Worm (Caenorhabditis elegans) whole organism, young adult: ENCODE data around the gene unc-44.

Source experiments
- F10E7.11 ChIP-seq: sonication (generic microtip); optimal IDR thresholded peaks from 2 replicates; lab custom pipeline; 2017; ENCODE audit warnings: mild to moderate bottlenecking, missing genetic modification characterization, moderate library complexity, missing compliant biosample characterization
- F23B12.7 ChIP-seq: sonication (generic microtip); optimal IDR thresholded peaks from 2 replicates; lab custom pipeline; 2017; ENCODE audit warnings: missing genetic modification characterization, mild to moderate bottlenecking, missing compliant biosample characterization, antibody characterized with exemption, moderate library complexity; ENCODE audit not compliant: insufficient read depth
- F49E8.2 ChIP-seq: sonication (generic microtip); optimal IDR thresholded peaks from 3 replicates; lab custom pipeline; 2017; ENCODE audit warnings: missing genetic modification characterization, mild to moderate bottlenecking, missing compliant biosample characterization, antibody characterized with exemption, moderate library complexity; ENCODE audit not compliant: insufficient read depth
- K11D2.4 ChIP-seq: fragments of 200-800 bp; sonication (Bioruptor generic); IDR thresholded peaks from 2 replicates; pipeline ENCODE4 v1.3.6; 2022; ENCODE audit warnings: missing genetic modification reagents, missing genetic modification characterization, missing compliant biosample characterization
- T26A5.8 ChIP-seq: sonication (generic microtip); optimal IDR thresholded peaks from 2 replicates; lab custom pipeline; 2016; ENCODE audit warnings: missing genetic modification characterization, missing compliant biosample characterization
- Y53G8AR.9 ChIP-seq: fragments of 200-800 bp; sonication (Bioruptor generic); conservative IDR thresholded peaks from 2 replicates; pipeline ENCODE4 v1.3.6; 2022; ENCODE audit warnings: missing genetic modification reagents, missing genetic modification characterization, missing compliant biosample characterization
- Y67H2A.10 ChIP-seq: fragments of 200-800 bp; sonication (Bioruptor generic); conservative IDR thresholded peaks from 2 replicates; pipeline ENCODE4 v1.3.6; 2022; ENCODE audit warnings: missing genetic modification reagents, missing genetic modification characterization, missing compliant biosample characterization
- ZK185.1 ChIP-seq: sonication (generic microtip); optimal IDR thresholded peaks from 2 replicates; lab custom pipeline; 2016; ENCODE audit warnings: mild to moderate bottlenecking, missing genetic modification characterization, missing compliant biosample characterization; ENCODE audit not compliant: poor library complexity, severe bottlenecking
- aptf-3 ChIP-seq: fragments of 200-800 bp; sonication (Bioruptor generic); IDR thresholded peaks from 2 replicates; pipeline ENCODE4 v1.3.6; 2022; ENCODE audit warnings: missing genetic modification characterization, missing compliant biosample characterization
- atf-7 ChIP-seq: sonication (generic microtip); optimal IDR thresholded peaks from 2 replicates; lab custom pipeline; 2017; ENCODE audit warnings: mild to moderate bottlenecking, missing genetic modification characterization, missing compliant biosample characterization
- attf-3 ChIP-seq: fragments of 200-800 bp; sonication (Bioruptor generic); conservative IDR thresholded peaks from 2 replicates; pipeline ENCODE4 v1.3.6; 2022; ENCODE audit warnings: missing genetic modification reagents, missing genetic modification characterization, missing compliant biosample characterization
- ccch-3 ChIP-seq: fragments of 200-800 bp; sonication (Bioruptor generic); optimal IDR thresholded peaks from 2 replicates; lab custom pipeline; 2018; ENCODE audit warnings: mild to moderate bottlenecking, missing genetic modification characterization, missing compliant biosample characterization
- ceh-58 ChIP-seq: fragments of 200-800 bp; sonication (Bioruptor generic); IDR thresholded peaks from 2 replicates; pipeline ENCODE4 v1.3.6; 2022; ENCODE audit warnings: missing genetic modification characterization, missing compliant biosample characterization
- ceh-79 ChIP-seq: sonication (generic microtip); optimal IDR thresholded peaks from 2 replicates; lab custom pipeline; 2017; ENCODE audit warnings: mild to moderate bottlenecking, missing genetic modification characterization, missing compliant biosample characterization
- die-1 ChIP-seq: sonication (generic microtip); optimal IDR thresholded peaks from 2 replicates; lab custom pipeline; 2016; ENCODE audit warnings: missing genotype, mild to moderate bottlenecking, missing genetic modification characterization, missing compliant biosample characterization
- dox-1 ChIP-seq: fragments of 200-800 bp; sonication (Bioruptor generic); IDR thresholded peaks from 2 replicates; pipeline ENCODE4 v1.3.6; 2022; ENCODE audit warnings: missing genetic modification reagents, missing genetic modification characterization, missing compliant biosample characterization
- dpff-1 ChIP-seq: sonication (generic microtip); optimal IDR thresholded peaks from 2 replicates; lab custom pipeline; 2017; ENCODE audit warnings: mild to moderate bottlenecking, missing genetic modification characterization, missing compliant biosample characterization
- egl-44 ChIP-seq: fragments of 200-800 bp; sonication (Bioruptor generic); IDR thresholded peaks from 2 replicates; pipeline ENCODE4 v1.3.6; 2022; ENCODE audit warnings: missing genetic modification reagents, missing genetic modification characterization, missing compliant biosample characterization
- egrh-3 ChIP-seq: fragments of 200-800 bp; sonication (Bioruptor generic); IDR thresholded peaks from 2 replicates; pipeline ENCODE4 v1.3.6; 2022; ENCODE audit warnings: missing genetic modification reagents, missing genetic modification characterization, missing compliant biosample characterization
- ets-4 ChIP-seq: fragments of 200-800 bp; sonication (Bioruptor generic); optimal IDR thresholded peaks from 2 replicates; lab custom pipeline; 2018; ENCODE audit warnings: mild to moderate bottlenecking, missing genetic modification characterization, missing compliant biosample characterization
- gei-17 ChIP-seq: fragments of 200-800 bp; sonication (Bioruptor generic); optimal IDR thresholded peaks from 2 replicates; lab custom pipeline; 2018; ENCODE audit warnings: mild to moderate bottlenecking, missing genetic modification characterization, missing compliant biosample characterization
- him-1 ChIP-seq: sonication (generic microtip); optimal IDR thresholded peaks from 2 replicates; lab custom pipeline; 2016; ENCODE audit warnings: missing genotype, missing genetic modification reagents, missing genetic modification characterization, missing compliant biosample characterization
- hlh-12 ChIP-seq: sonication (generic microtip); optimal IDR thresholded peaks from 2 replicates; lab custom pipeline; 2016; ENCODE audit warnings: missing genetic modification characterization, missing compliant biosample characterization
- hmg-20 ChIP-seq: fragments of 200-800 bp; sonication (Bioruptor generic); IDR thresholded peaks from 2 replicates; pipeline ENCODE4 v1.3.6; 2022; ENCODE audit warnings: missing genetic modification reagents, missing genetic modification characterization, missing compliant biosample characterization
- hsf-1 ChIP-seq: fragments of 200-800 bp; sonication (Bioruptor generic); IDR thresholded peaks from 2 replicates; pipeline ENCODE4 v1.3.6; 2022; ENCODE audit warnings: missing genetic modification reagents, missing genetic modification characterization, missing compliant biosample characterization
- lin-54 ChIP-seq: fragments of 200-800 bp; sonication (Bioruptor generic); optimal IDR thresholded peaks from 2 replicates; lab custom pipeline; 2018; ENCODE audit warnings: mild to moderate bottlenecking, missing genetic modification characterization, missing compliant biosample characterization
- lsy-27 ChIP-seq: sonication (generic microtip); optimal IDR thresholded peaks from 2 replicates; lab custom pipeline; 2017; ENCODE audit warnings: missing genetic modification characterization, mild to moderate bottlenecking, missing compliant biosample characterization, antibody characterized with exemption, missing genotype, borderline replicate concordance; ENCODE audit not compliant: insufficient read depth
- madf-3 ChIP-seq: fragments of 200-800 bp; sonication (Bioruptor generic); IDR thresholded peaks from 2 replicates; pipeline ENCODE4 v1.3.6; 2022; ENCODE audit warnings: missing genetic modification reagents, missing genetic modification characterization, missing compliant biosample characterization
- mcd-1 ChIP-seq: fragments of 200-800 bp; sonication (Bioruptor generic); IDR thresholded peaks from 2 replicates; pipeline ENCODE4 v1.3.6; 2022; ENCODE audit warnings: missing genetic modification reagents, missing genetic modification characterization, missing compliant biosample characterization
- mes-4 ChIP-seq: sonication (generic microtip); optimal IDR thresholded peaks from 2 replicates; lab custom pipeline; 2016; ENCODE audit warnings: missing genotype, missing genetic modification characterization, missing compliant biosample characterization
- nhr-120 ChIP-seq: fragments of 200-800 bp; sonication (Bioruptor generic); IDR thresholded peaks from 2 replicates; pipeline ENCODE4 v1.3.6; 2022; ENCODE audit warnings: missing genetic modification characterization, missing compliant biosample characterization
- nhr-179 ChIP-seq: sonication (generic microtip); optimal IDR thresholded peaks from 2 replicates; lab custom pipeline; 2016; ENCODE audit warnings: mild to moderate bottlenecking, missing genetic modification characterization, missing compliant biosample characterization
- nhr-27 ChIP-seq: fragments of 200-800 bp; sonication (Bioruptor generic); optimal IDR thresholded peaks from 2 replicates; lab custom pipeline; 2018; ENCODE audit warnings: mild to moderate bottlenecking, missing genetic modification characterization, moderate library complexity, missing compliant biosample characterization
- nhr-90 ChIP-seq: sonication (generic microtip); optimal IDR thresholded peaks from 2 replicates; lab custom pipeline; 2016; ENCODE audit warnings: missing genotype, mild to moderate bottlenecking, missing genetic modification characterization, missing compliant biosample characterization
- tbp1 ChIP-seq: fragments of 200-800 bp; sonication (Bioruptor generic); optimal IDR thresholded peaks from 2 replicates; lab custom pipeline; 2018; ENCODE audit warnings: mild to moderate bottlenecking, missing genetic modification characterization, missing compliant biosample characterization
- tlf-1 ChIP-seq: fragments of 200-800 bp; sonication (Bioruptor generic); optimal IDR thresholded peaks from 2 replicates; lab custom pipeline; 2018; ENCODE audit warnings: mild to moderate bottlenecking, missing genetic modification characterization, missing compliant biosample characterization
- unc-130 ChIP-seq: sonication (generic microtip); optimal IDR thresholded peaks from 2 replicates; lab custom pipeline; 2016; ENCODE audit warnings: missing genetic modification reagents, missing genetic modification characterization, missing compliant biosample characterization
- unc-62 ChIP-seq: fragments of 150-350 bp; optimal IDR thresholded peaks from 2 replicates; lab custom pipeline; 2014; ENCODE audit warnings: missing biosample characterization, missing genetic modification reagents, missing genetic modification characterization
- xnd-1 ChIP-seq: sonication (generic microtip); optimal IDR thresholded peaks from 2 replicates; lab custom pipeline; 2016; ENCODE audit warnings: missing genotype, missing genetic modification reagents, missing genetic modification characterization, missing compliant biosample characterization
- zfh-2 ChIP-seq: fragments of 200-800 bp; sonication (Bioruptor generic); conservative IDR thresholded peaks from 2 replicates; pipeline ENCODE4 v1.3.6; 2022; ENCODE audit warnings: missing genetic modification reagents, missing genetic modification characterization, missing compliant biosample characterization
- ztf-22 ChIP-seq: fragments of 200-800 bp; sonication (Bioruptor generic); optimal IDR thresholded peaks from 2 replicates; lab custom pipeline; 2018; ENCODE audit warnings: mild to moderate bottlenecking, missing genetic modification characterization, moderate library complexity, missing compliant biosample characterization
- ztf-6 ChIP-seq: fragments of 200-800 bp; sonication (Bioruptor generic); IDR thresholded peaks from 2 replicates; pipeline ENCODE4 v1.3.6; 2022; ENCODE audit warnings: missing genetic modification reagents, missing genetic modification characterization, missing compliant biosample characterization

Gene unc-44

ce11 chrIV:5983191-5983590 lies 7.8 kb downstream of the unc-44 start:
- no peak for TF ChIP-seq mes-4 (tag; lab: Kevin White, UChicago)
- TF ChIP-seq tbp1 (GFP tag; lab: Kevin White, UChicago) = no peak
- TF ChIP-seq dox-1 = no peak
- no peak for TF ChIP-seq zfh-2 (GFP tag; lab: Robert Waterston, UW)
- no peak for TF ChIP-seq F49E8.2 (tag; lab: Kevin White, UChicago)
- no peak for TF ChIP-seq ZK185.1 (tag; lab: Kevin White, UChicago)
- TF ChIP-seq hsf-1 (GFP tag; lab: Robert Waterston, UW) = no peak
- no peak for TF ChIP-seq ztf-22 (GFP tag; lab: Kevin White, UChicago)
- no peak for TF ChIP-seq unc-62

ce11 chrIV:5985422-5985821 lies 10.1 kb downstream of the unc-44 start:
- TF ChIP-seq attf-3 (no peak), nhr-27 (tag; lab: Kevin White, UChicago) (no peak), nhr-90 (no peak), die-1 (no peak), egl-44 (GFP tag; lab: Robert Waterston, UW) (no peak), unc-130 (GFP tag; lab: Kevin White, UChicago) (no peak), atf-7 (no peak), nhr-179 (tag; lab: Kevin White, UChicago) (no peak), egrh-3 (GFP tag; lab: Robert Waterston, UW) (no peak), ztf-6 (no peak), F10E7.11 (tag; lab: Kevin White, UChicago) (no peak), ceh-58 (GFP tag; lab: Robert Waterston, UW) (no peak), zfh-2 (GFP tag; lab: Robert Waterston, UW) (no peak)

- TF ChIP-seq ets-4 (no peak), xnd-1 (no peak), zfh-2 (GFP tag; lab: Robert Waterston, UW) (peak; percentile 57), egrh-3 (GFP tag; lab: Robert Waterston, UW) (peak; percentile 46; the same call in 1 of the 2 replicates), Y53G8AR.9 (peak; percentile 53; the same call in 1 of the 2 replicates), madf-3 (0 out of 2 replicates have a peak, but pooled peaks have one; percentile 11), mcd-1 (GFP tag; lab: Robert Waterston, UW) (0 out of 2 replicates have a peak, but pooled peaks have one; percentile 7), nhr-120 (no peak)
These were observed 10.5 kb downstream of the unc-44 start for ce11 chrIV:5985823-5986222.

ce11 chrIV:5986829-5987228 lies 11.5 kb downstream of the unc-44 start:
- TF ChIP-seq him-1 (tag; lab: Kevin White, UChicago) = no peak
- TF ChIP-seq zfh-2 (GFP tag; lab: Robert Waterston, UW) = peak; percentile 61

ce11 chrIV:5990503-5990902 lies 15.1 kb downstream of the unc-44 start:
- TF ChIP-seq gei-17 (GFP tag; lab: Kevin White, UChicago) = no peak
- no peak for TF ChIP-seq dpff-1 (tag; lab: Kevin White, UChicago)
- TF ChIP-seq F10E7.11 (tag; lab: Kevin White, UChicago) = no peak
- TF ChIP-seq ceh-79 (tag; lab: Kevin White, UChicago) = no peak
- no peak for TF ChIP-seq hsf-1 (GFP tag; lab: Robert Waterston, UW)
- no peak for TF ChIP-seq mes-4 (tag; lab: Kevin White, UChicago)
- no peak for TF ChIP-seq tlf-1 (GFP tag; lab: Kevin White, UChicago)
- no peak for TF ChIP-seq F23B12.7 (tag; lab: Kevin White, UChicago)
- TF ChIP-seq hmg-20 (GFP tag; lab: Robert Waterston, UW) = no peak
- TF ChIP-seq K11D2.4 (GFP tag; lab: Robert Waterston, UW) = no peak
- TF ChIP-seq die-1 = no peak
- no peak for TF ChIP-seq aptf-3 (GFP tag; lab: Robert Waterston, UW)
- no peak for TF ChIP-seq T26A5.8 (tag; lab: Kevin White, UChicago)
- TF ChIP-seq lsy-27 (tag; lab: Kevin White, UChicago) = no peak
- no peak for TF ChIP-seq Y67H2A.10 (GFP tag; lab: Robert Waterston, UW)
- TF ChIP-seq lin-54 (GFP tag; lab: Kevin White, UChicago) = no peak
- TF ChIP-seq ccch-3 (GFP tag; lab: Kevin White, UChicago) = no peak
- TF ChIP-seq hlh-12 = no peak
